Fruit fly (Drosophila melanogaster): ENCODE data around the gene CG33494.
A peak's percentile ranks its signal among the peaks of the same experiment; 100 is the strongest.

The CG33494 gene

dm6 chr3R:25531905-25532387, 37.0 kb upstream of the CG33494 start (continued):
- peak; percentile 67 for TF ChIP-seq Ada2b (GFP tag; IDR thresholded peaks at IDR 0.05)
- TF ChIP-seq Med (GFP tag), result no peak
- TF ChIP-seq sqz (GFP tag; optimal IDR thresholded peaks at IDR 0.05), result peak; percentile 12
- TF ChIP-seq Bdp1 (GFP tag; optimal IDR thresholded peaks at IDR 0.05), result no peak
- TF ChIP-seq Dek (tag; optimal IDR thresholded peaks at IDR 0.05), result no peak
- peak; percentile 16; the same call in 1 of the 2 replicates for TF ChIP-seq CG31441 (GFP tag; IDR thresholded peaks at IDR 0.05)
- peak; percentile 11 for TF ChIP-seq CG4854 (GFP tag; optimal IDR thresholded peaks at IDR 0.05)
- TF ChIP-seq psq (GFP tag; optimal IDR thresholded peaks at IDR 0.05), result no peak
- no peak for TF ChIP-seq Mes4 (GFP tag; optimal IDR thresholded peaks at IDR 0.05)
- TF ChIP-seq CG18262 (tag; optimal IDR thresholded peaks at IDR 0.05), result no peak
- TF ChIP-seq HmgZ (tag; optimal IDR thresholded peaks at IDR 0.05), result no peak
- TF ChIP-seq Sry-β (GFP tag; optimal IDR thresholded peaks at IDR 0.05), result no peak
- no peak for TF ChIP-seq ems (GFP tag; optimal IDR thresholded peaks at IDR 0.05)
- no peak for TF ChIP-seq trh (GFP tag; optimal IDR thresholded peaks at IDR 0.05)
- no peak for TF ChIP-seq cato (GFP tag; optimal IDR thresholded peaks at IDR 0.05; ENCODE audit: borderline replicate concordance)
- peak; percentile 49 for TF ChIP-seq ssp (GFP tag; IDR thresholded peaks at IDR 0.05)
- no peak for TF ChIP-seq ato (GFP tag; IDR thresholded peaks at IDR 0.05; ENCODE audit: partially characterized antibody)
- no peak for TF ChIP-seq abd-A (tag; optimal IDR thresholded peaks at IDR 0.05)
- TF ChIP-seq CG12071 (GFP tag; optimal IDR thresholded peaks at IDR 0.05), result no peak
- TF ChIP-seq zf30C (GFP tag; optimal IDR thresholded peaks at IDR 0.05), result no peak
- TF ChIP-seq Lpt (GFP tag; optimal IDR thresholded peaks at IDR 0.05), result no peak
- no peak for TF ChIP-seq btn (GFP tag; optimal IDR thresholded peaks at IDR 0.05)
- no peak for TF ChIP-seq chinmo (GFP tag; IDR thresholded peaks at IDR 0.05; ENCODE audit: partially characterized antibody)
- TF ChIP-seq CG11504 (tag; optimal IDR thresholded peaks at IDR 0.05), result peak; percentile 38
- peak; percentile 27 for TF ChIP-seq nmo (GFP tag; optimal IDR thresholded peaks at IDR 0.05)
- no peak for TF ChIP-seq CG12744 (GFP tag; optimal IDR thresholded peaks at IDR 0.05)
- TF ChIP-seq crc (GFP tag; optimal IDR thresholded peaks at IDR 0.05), result no peak
- TF ChIP-seq CG15514 (GFP tag; optimal IDR thresholded peaks at IDR 0.05), result peak; percentile 11
- TF ChIP-seq CG6765 (GFP tag; optimal IDR thresholded peaks at IDR 0.05), result no peak
- no peak for TF ChIP-seq Doc3 (GFP tag; IDR thresholded peaks at IDR 0.05; ENCODE audit: partially characterized antibody)
- TF ChIP-seq jing (GFP tag; optimal IDR thresholded peaks at IDR 0.05), result no peak
- no peak for TF ChIP-seq CG33557 (GFP tag; optimal IDR thresholded peaks at IDR 0.05)
- TF ChIP-seq tll (GFP tag; optimal IDR thresholded peaks at IDR 0.05), result no peak
- no peak for TF ChIP-seq CG10209 (GFP tag; optimal IDR thresholded peaks at IDR 0.05)
- no peak for TF ChIP-seq Atf-2 (GFP tag; optimal IDR thresholded peaks at IDR 0.05)
- peak; percentile 70; the same call in 1 of the 2 replicates for TF ChIP-seq vvl (GFP tag; IDR thresholded peaks at IDR 0.05)
- peak; percentile 63; the same call in 2 of the 3 replicates for TF ChIP-seq zfh1 (GFP tag; IDR thresholded peaks at IDR 0.05)
- no peak for TF ChIP-seq en (GFP tag; optimal IDR thresholded peaks at IDR 0.05)
- no peak for TF ChIP-seq CG8478 (optimal IDR thresholded peaks at IDR 0.05)
- TF ChIP-seq D19B (GFP tag; optimal IDR thresholded peaks at IDR 0.05), result no peak
- no peak for TF ChIP-seq Ravus (GFP tag; IDR thresholded peaks at IDR 0.05)
- TF ChIP-seq Dp (GFP tag; optimal IDR thresholded peaks at IDR 0.05), result no peak
- no peak for TF ChIP-seq ERR (GFP tag; optimal IDR thresholded peaks at IDR 0.05)
- no peak for TF ChIP-seq CG15073 (GFP tag; optimal IDR thresholded peaks at IDR 0.05)
- no peak for TF ChIP-seq CG7556 (GFP tag; optimal IDR thresholded peaks at IDR 0.05)
- TF ChIP-seq wek (GFP tag; optimal IDR thresholded peaks at IDR 0.05), result no peak
- no peak for TF ChIP-seq HLH54F (GFP tag; optimal IDR thresholded peaks at IDR 0.05)
- no peak for TF ChIP-seq CoRest (tag; optimal IDR thresholded peaks at IDR 0.05)
- TF ChIP-seq schlank (tag; optimal IDR thresholded peaks at IDR 0.05), result no peak
- TF ChIP-seq mld (GFP tag; IDR thresholded peaks at IDR 0.05; ENCODE audit: partially characterized antibody), result no peak
- TF ChIP-seq ab (GFP tag; optimal IDR thresholded peaks at IDR 0.05), result no peak
